Worm (Caenorhabditis elegans) whole organism, L4 larva: Measurements from ENCODE around the gene Y116A8C.3.

Experiments
- F10B5.3 ChIP-seq: sonication (generic microtip); optimal IDR thresholded peaks from 2 replicates; lab custom pipeline; 2016; ENCODE audit warnings: mild to moderate bottlenecking, missing genetic modification characterization, missing compliant biosample characterization
- F26F4.8 ChIP-seq: fragments of 200-800 bp; sonication (Bioruptor generic); conservative IDR thresholded peaks from 2 replicates; pipeline ENCODE4 v1.3.6; 2022; ENCODE audit warnings: missing genetic modification characterization, missing compliant biosample characterization
- F49E8.2 ChIP-seq: sonication (generic microtip); optimal IDR thresholded peaks from 2 replicates; lab custom pipeline; 2016; ENCODE audit warnings: missing compliant biosample characterization, mild to moderate bottlenecking, missing genetic modification characterization, borderline replicate concordance
- ZK337.2 ChIP-seq: fragments of 200-800 bp; sonication (Bioruptor generic); IDR thresholded peaks from 2 replicates; pipeline ENCODE4 v1.3.6; 2022; ENCODE audit warnings: missing genetic modification reagents, missing genetic modification characterization, missing compliant biosample characterization
- aha-1 ChIP-seq: fragments of 150-350 bp; peaks from one replicate; lab custom pipeline; 2014; ENCODE audit warnings: missing biosample characterization, missing genetic modification characterization
- ama-1 ChIP-seq: fragments of 150-350 bp; optimal IDR thresholded peaks from 2 replicates; lab custom pipeline; 2014; ENCODE audit warnings: inconsistent platforms, mixed read lengths
- arid-1 ChIP-seq: fragments of 200-800 bp; sonication (Bioruptor generic); conservative IDR thresholded peaks from 2 replicates; pipeline ENCODE4 v1.3.6; 2022; ENCODE audit warnings: missing genetic modification reagents, missing genetic modification characterization, missing compliant biosample characterization
- daf-8 ChIP-seq: fragments of 200-800 bp; sonication (Bioruptor generic); IDR thresholded peaks from 2 replicates; pipeline ENCODE4 v1.3.6; 2022; ENCODE audit warnings: missing genetic modification characterization, missing compliant biosample characterization
- dmd-6 ChIP-seq: fragments of 200-800 bp; sonication (Bioruptor generic); IDR thresholded peaks from 2 replicates; pipeline ENCODE4 v1.3.6; 2022; ENCODE audit warnings: missing genetic modification reagents, missing genetic modification characterization, missing compliant biosample characterization
- egl-27 ChIP-seq: sonication (generic microtip); optimal IDR thresholded peaks from 3 replicates; lab custom pipeline; 2017; ENCODE audit warnings: missing biosample characterization, missing genetic modification reagents, missing genetic modification characterization
- fkh-10 ChIP-seq: fragments of 150-350 bp; optimal IDR thresholded peaks from 2 replicates; lab custom pipeline; 2014; ENCODE audit warnings: missing biosample characterization, missing genetic modification reagents, missing genetic modification characterization
- gei-8 ChIP-seq: fragments of 200-800 bp; sonication (Bioruptor generic); optimal IDR thresholded peaks from 2 replicates; lab custom pipeline; 2018; ENCODE audit warnings: mild to moderate bottlenecking, missing genetic modification characterization, missing compliant biosample characterization
- hif-1 ChIP-seq, 2 experiments: sonication (generic microtip); optimal IDR thresholded peaks; 2 replicates each; lab custom pipeline; 2016 to 2017; ENCODE audit warnings: missing compliant biosample characterization in 2 of 2, missing genetic modification characterization in 2 of 2, missing genetic modification reagents in 2 of 2, missing genotype in 2 of 2, mild to moderate bottlenecking in 1 of 2
- hlh-11 ChIP-seq: fragments of 200-800 bp; sonication (Bioruptor generic); optimal IDR thresholded peaks from 2 replicates; lab custom pipeline; 2018; ENCODE audit warnings: mild to moderate bottlenecking, missing genetic modification characterization, missing compliant biosample characterization
- lin-13 ChIP-seq: fragments of 150-350 bp; optimal IDR thresholded peaks from 2 replicates; lab custom pipeline; 2014; ENCODE audit warnings: missing biosample characterization, missing genetic modification reagents, missing genetic modification characterization
- lin-39 ChIP-seq: fragments of 150-350 bp; optimal IDR thresholded peaks from 2 replicates; lab custom pipeline; 2014; ENCODE audit warnings: missing biosample characterization, missing genetic modification reagents, missing genetic modification characterization
- lsy-2 ChIP-seq, 2 experiments: fragments of 150-350 bp in 1 of 2; sonication (generic microtip) in 1 of 2; optimal IDR thresholded peaks; 2 replicates each; lab custom pipeline; 2014 to 2017; ENCODE audit warnings: missing biosample characterization in 2 of 2, missing genetic modification characterization in 2 of 2
- madf-5 ChIP-seq, 2 experiments: fragments of 200-800 bp; sonication (Bioruptor generic); IDR thresholded peaks; 2 replicates each; pipeline ENCODE4 v1.3.6; 2022; ENCODE audit warnings: missing compliant biosample characterization in 2 of 2, missing genetic modification characterization in 2 of 2
- mdl-1 ChIP-seq, 2 experiments: fragments of 150-350 bp in 1 of 2; sonication (generic microtip) in 1 of 2; optimal IDR thresholded peaks; 2 replicates each; lab custom pipeline; 2014 to 2017; ENCODE audit warnings: missing biosample characterization in 2 of 2, missing genetic modification characterization in 2 of 2
- nhr-25 ChIP-seq: sonication (generic microtip); optimal IDR thresholded peaks from 2 replicates; lab custom pipeline; 2017; ENCODE audit warnings: missing genetic modification characterization, mild to moderate bottlenecking, missing compliant biosample characterization, antibody characterized with exemption, moderate library complexity, borderline replicate concordance; ENCODE audit not compliant: insufficient read depth
- nhr-42 ChIP-seq: fragments of 200-800 bp; sonication (Bioruptor generic); IDR thresholded peaks from 2 replicates; pipeline ENCODE4 v1.3.6; 2022; ENCODE audit warnings: missing genetic modification characterization, missing compliant biosample characterization
- nhr-6 ChIP-seq: fragments of 150-350 bp; optimal IDR thresholded peaks from 2 replicates; lab custom pipeline; 2014; ENCODE audit warnings: missing biosample characterization, missing genetic modification characterization
- nhr-77 ChIP-seq: fragments of 150-350 bp; optimal IDR thresholded peaks from 2 replicates; lab custom pipeline; 2014; ENCODE audit warnings: missing biosample characterization, missing genetic modification characterization
- pha-4 ChIP-seq, 2 experiments: fragments of 150-350 bp in 1 of 2; fragments of 200-800 bp in 1 of 2; sonication (Bioruptor generic) in 1 of 2; IDR thresholded peaks in 1 of 2; optimal IDR thresholded peaks in 1 of 2; 2 replicates each; pipeline versions ENCODE4 v1.3.6 to Lab custom; 2014 to 2022; ENCODE audit warnings: missing genetic modification characterization in 2 of 2, missing genetic modification reagents in 2 of 2, missing biosample characterization in 1 of 2, missing compliant biosample characterization in 1 of 2
- php-3 ChIP-seq: fragments of 200-800 bp; sonication (Bioruptor generic); IDR thresholded peaks from 2 replicates; pipeline ENCODE4 v1.3.6; 2022; ENCODE audit warnings: missing genetic modification reagents, missing genetic modification characterization, missing compliant biosample characterization
- rbr-2 ChIP-seq: sonication (generic microtip); optimal IDR thresholded peaks from 2 replicates; lab custom pipeline; 2016; ENCODE audit warnings: missing genotype, missing genetic modification characterization, missing compliant biosample characterization
- set-16 ChIP-seq: fragments of 200-800 bp; sonication (Bioruptor generic); IDR thresholded peaks from 2 replicates; pipeline ENCODE4 v1.3.6; 2022; ENCODE audit warnings: missing genetic modification reagents, missing genetic modification characterization, missing compliant biosample characterization
- snpc-1.2 ChIP-seq: fragments of 200-800 bp; sonication (Bioruptor generic); IDR thresholded peaks from 2 replicates; pipeline ENCODE4 v1.3.6; 2022; ENCODE audit warnings: missing genetic modification reagents, missing genetic modification characterization, missing compliant biosample characterization
- spr-1 ChIP-seq: sonication (generic microtip); optimal IDR thresholded peaks from 2 replicates; lab custom pipeline; 2016; ENCODE audit warnings: mild to moderate bottlenecking, missing genetic modification characterization, missing compliant biosample characterization
- unc-62 ChIP-seq, 3 experiments: fragments of 150-350 bp in 1 of 3; sonication (generic microtip); optimal IDR thresholded peaks in 2 of 3; peaks in 1 of 3; 1 replicate in 1 of 3; 2 replicates in 2 of 3; lab custom pipeline; 2014 to 2017; ENCODE audit warnings: missing biosample characterization in 3 of 3, missing genetic modification characterization in 3 of 3, missing genetic modification reagents in 3 of 3, missing genotype in 1 of 3
- vab-7 ChIP-seq: fragments of 200-800 bp; sonication (Bioruptor generic); IDR thresholded peaks from 2 replicates; pipeline ENCODE4 v1.3.6; 2022; ENCODE audit warnings: missing genetic modification reagents, missing genetic modification characterization, missing compliant biosample characterization
- ztf-11 ChIP-seq: fragments of 150-350 bp; optimal IDR thresholded peaks from 2 replicates; lab custom pipeline; 2014; ENCODE audit warnings: missing biosample characterization, missing genetic modification characterization

The Y116A8C.3 gene

DNA sequence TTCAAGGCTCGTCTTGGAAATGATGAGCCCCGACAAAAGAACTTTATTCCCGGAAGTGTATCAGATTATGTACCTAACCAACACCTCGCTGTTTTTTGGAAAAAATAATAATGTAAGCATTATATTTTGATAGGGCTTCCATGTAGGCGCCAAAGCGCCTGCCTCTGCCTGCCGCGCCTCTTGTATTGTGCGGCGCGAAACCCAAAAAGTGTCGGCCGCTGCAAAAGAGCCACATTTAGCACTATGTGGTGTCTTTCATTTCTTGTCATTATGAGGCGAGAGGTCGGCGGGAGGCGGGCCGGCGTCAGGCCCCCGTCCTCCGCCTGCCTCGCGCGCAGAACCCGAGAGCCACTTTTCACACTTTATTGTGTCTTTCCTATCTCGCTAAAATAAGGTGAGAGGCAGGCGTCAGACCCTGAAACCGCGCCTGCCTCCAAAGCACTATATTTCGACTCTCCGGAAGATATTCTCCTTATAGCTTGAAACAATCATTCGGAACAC lies 9.6 kb downstream of the Y116A8C.3 start:
- TF ChIP-seq arid-1 (GFP tag; lab: Robert Waterston, UW) (no peak), snpc-1.2 (peak; percentile 70), dmd-6 (GFP tag; lab: Robert Waterston, UW) (no peak), set-16 (peak; percentile 88), php-3 (no peak), rbr-2 (tag; lab: Kevin White, UChicago) (no peak)

DNA sequence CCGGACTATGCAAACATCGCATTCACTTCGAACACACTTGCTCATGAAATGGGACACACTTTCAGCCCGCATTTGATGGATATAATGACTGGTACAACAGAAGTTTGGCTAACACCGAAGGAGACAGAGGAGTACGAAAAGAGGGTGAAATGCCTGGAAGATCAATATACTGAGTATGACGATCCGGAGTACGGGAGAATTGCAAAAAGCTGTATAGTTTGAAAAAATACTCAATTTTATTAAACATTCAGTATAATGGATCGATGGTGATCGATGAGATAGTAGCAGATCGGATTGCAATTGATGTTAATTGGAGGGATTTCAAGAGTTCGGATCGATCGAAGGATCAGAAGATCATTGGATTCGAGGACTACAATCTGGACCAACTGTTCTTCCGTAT lies 10.7 kb downstream of the Y116A8C.3 start:
- no peak for TF ChIP-seq nhr-77 (tag; lab: Kevin White, UChicago)
- no peak for TF ChIP-seq nhr-25 (tag; lab: Kevin White, UChicago)
- no peak for TF ChIP-seq lin-39 (tag; lab: Kevin White, UChicago)
- TF ChIP-seq ama-1 (lab: Kevin White, UChicago), result no peak
- TF ChIP-seq lin-13 (GFP tag; lab: Kevin White, UChicago), result no peak
- TF ChIP-seq aha-1, result peak; percentile 66
- TF ChIP-seq unc-62 (GFP tag; optimal IDR thresholded peaks at IDR 0.05 in 1 of 2; lab: Kevin White, UChicago), result peak in 1 of 2 experiments; percentile 55
- no peak for TF ChIP-seq unc-62 (tag; optimal IDR thresholded peaks at IDR 0.05; lab: Kevin White, UChicago)
- no peak for TF ChIP-seq F26F4.8 (GFP tag; lab: Robert Waterston, UW)

DNA sequence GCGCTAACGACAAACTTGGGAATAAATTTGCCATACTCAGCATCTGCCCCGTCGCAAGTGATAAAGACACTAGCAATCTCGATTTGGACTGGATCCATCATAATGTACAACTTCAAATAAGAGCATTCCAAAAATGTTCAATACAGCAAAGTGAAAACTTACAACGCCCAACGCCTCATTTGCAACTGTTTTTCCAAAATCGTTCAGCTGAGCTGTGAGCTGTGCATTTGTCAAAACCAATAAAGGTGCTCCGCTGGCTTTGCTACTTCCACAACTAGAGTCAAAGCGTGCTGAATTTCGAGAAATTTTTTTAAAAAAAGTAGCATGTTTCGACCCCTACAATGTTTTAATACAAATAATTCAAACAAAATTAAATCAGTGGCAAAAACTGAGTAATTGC lies 15.2 kb downstream of the Y116A8C.3 start, which contains the start of gene Y116A8C.49:
Gene Y116A8C.49, minus strand, starts transcription at position 101 of the 400 bp plus-strand sequence.
- TF ChIP-seq egl-27 (tag; lab: Kevin White, UChicago), result no peak
- no peak for TF ChIP-seq ZK337.2 (GFP tag; lab: Robert Waterston, UW)
- TF ChIP-seq php-3, result no peak
- TF ChIP-seq nhr-6 (tag; lab: Kevin White, UChicago), result no peak
- TF ChIP-seq rbr-2 (tag; lab: Kevin White, UChicago), result no peak
- no peak for TF ChIP-seq spr-1 (tag; lab: Kevin White, UChicago)
- no peak for TF ChIP-seq hlh-11
- no peak for TF ChIP-seq ztf-11 (tag; lab: Kevin White, UChicago)
- no peak for TF ChIP-seq hif-1 (tag; optimal IDR thresholded peaks at IDR 0.05; lab: Kevin White, UChicago)
- TF ChIP-seq F10B5.3 (tag; lab: Kevin White, UChicago), result no peak
- TF ChIP-seq daf-8 (GFP tag; lab: Robert Waterston, UW), result no peak
- no peak for TF ChIP-seq nhr-77 (tag; lab: Kevin White, UChicago)
- TF ChIP-seq mdl-1 (tag; optimal IDR thresholded peaks at IDR 0.05; lab: Kevin White, UChicago), result no peak
- TF ChIP-seq gei-8, result no peak
- TF ChIP-seq arid-1 (GFP tag; lab: Robert Waterston, UW), result no peak
- no peak for TF ChIP-seq nhr-42 (GFP tag; lab: Robert Waterston, UW)
- TF ChIP-seq, all 104 proteins: peak for 0

DNA sequence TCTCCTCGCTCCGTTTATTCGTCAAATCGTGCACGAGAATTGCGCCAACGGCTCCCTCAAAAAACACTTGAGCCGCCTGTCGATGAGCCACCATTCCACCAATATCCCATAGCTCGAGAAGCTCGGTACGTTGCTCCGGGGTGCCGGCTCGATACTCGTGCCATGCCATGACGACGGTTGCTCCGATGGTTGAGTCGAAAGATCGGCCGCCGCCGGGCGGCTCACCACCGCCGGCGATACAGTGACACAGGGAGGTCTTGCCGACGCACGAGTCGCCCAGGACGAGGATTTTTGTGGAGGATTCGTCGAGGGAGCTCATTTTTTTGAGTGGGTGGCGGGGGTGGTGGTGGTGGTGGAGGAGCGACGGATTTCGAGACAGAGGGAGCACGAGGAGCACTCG lies 20.2 kb downstream of the Y116A8C.3 start:
- no peak for TF ChIP-seq madf-5 (GFP tag; IDR thresholded peaks at IDR 0.05; lab: Robert Waterston, UW)
- no peak for TF ChIP-seq F49E8.2 (tag; lab: Kevin White, UChicago)
- no peak for TF ChIP-seq arid-1 (GFP tag; lab: Robert Waterston, UW)
- peak; percentile 94 for TF ChIP-seq set-16
- TF ChIP-seq pha-4 (GFP tag; IDR thresholded peaks at IDR 0.05; lab: Robert Waterston, UW), result no peak
- no peak for TF ChIP-seq pha-4 (tag; optimal IDR thresholded peaks at IDR 0.05; lab: Kevin White, UChicago)
- no peak for TF ChIP-seq fkh-10 (GFP tag; lab: Kevin White, UChicago)
- TF ChIP-seq vab-7 (GFP tag; lab: Robert Waterston, UW), result no peak
- peak in 1 of 2 experiments; percentile 13 for TF ChIP-seq unc-62 (GFP tag; optimal IDR thresholded peaks at IDR 0.05 in 1 of 2; lab: Kevin White, UChicago)
- TF ChIP-seq unc-62 (tag; optimal IDR thresholded peaks at IDR 0.05; lab: Kevin White, UChicago), result no peak
- TF ChIP-seq lsy-2 (tag; optimal IDR thresholded peaks at IDR 0.05; lab: Kevin White, UChicago), result no peak
